Fruit fly (Drosophila melanogaster) whole organism, embryonic: ENCODE results near the gene Rok.
A peak's percentile ranks its signal among the peaks of the same experiment; 100 is the strongest.

ENCODE experiments used
- Ada2b ChIP-seq: fragments of 200-800 bp; sonication (Bioruptor generic); IDR thresholded peaks from 2 replicates; pipeline ENCODE4 v1.3.6; 2022; ENCODE audit warnings: missing biosample characterization, missing genetic modification characterization
- Atf-2 ChIP-seq: fragments of 200-800 bp; sonication (Bioruptor generic); optimal IDR thresholded peaks from 2 replicates; lab custom pipeline; 2016; ENCODE audit warnings: missing biosample characterization, missing genetic modification characterization
- Awh ChIP-seq: fragments of 200-800 bp; sonication (Bioruptor generic); IDR thresholded peaks from 2 replicates; pipeline ENCODE4, ENCODE4 v1.3.6; 2022; ENCODE audit warnings: missing biosample characterization, missing genetic modification characterization
- Bdp1 ChIP-seq: fragments of 200-800 bp; sonication (Bioruptor generic); optimal IDR thresholded peaks from 3 replicates; lab custom pipeline; 2016; ENCODE audit warnings: missing biosample characterization, missing genetic modification characterization
- CG10462 ChIP-seq: fragments of 200-800 bp; sonication (Bioruptor generic); optimal IDR thresholded peaks from 2 replicates; lab custom pipeline; 2016; ENCODE audit warnings: missing biosample characterization, missing genetic modification characterization
- CG12659 ChIP-seq: fragments of 200-800 bp; sonication (Bioruptor generic); optimal IDR thresholded peaks from 3 replicates; lab custom pipeline; 2017; ENCODE audit warnings: mild to moderate bottlenecking, missing biosample characterization, missing genetic modification reagents, missing genetic modification characterization
- CG15514 ChIP-seq: fragments of 200-800 bp; sonication (Bioruptor generic); optimal IDR thresholded peaks from 3 replicates; lab custom pipeline; 2017; ENCODE audit warnings: missing biosample characterization, missing genetic modification characterization, mild to moderate bottlenecking, moderate library complexity, missing genetic modification reagents
- CG16813 ChIP-seq: fragments of 200-800 bp; sonication (Bioruptor generic); IDR thresholded peaks from 3 replicates; pipeline ENCODE4 v1.3.6; 2022; ENCODE audit warnings: missing biosample characterization, missing genetic modification characterization; ENCODE audit not compliant: partially characterized antibody
- CG16863 ChIP-seq: fragments of 200-800 bp; sonication (Bioruptor generic); optimal IDR thresholded peaks from 3 replicates; lab custom pipeline; 2016; ENCODE audit warnings: missing biosample characterization, missing genetic modification characterization
- CG2129 ChIP-seq: fragments of 200-800 bp; sonication (Bioruptor generic); IDR thresholded peaks from 2 replicates; pipeline ENCODE4 v1.3.6; 2022; ENCODE audit warnings: missing biosample characterization, missing genetic modification characterization; ENCODE audit not compliant: partially characterized antibody
- CG2889 ChIP-seq: fragments of 200-800 bp; sonication (Bioruptor generic); IDR thresholded peaks from 3 replicates; pipeline ENCODE4 v1.3.6; 2022; ENCODE audit warnings: missing biosample characterization, missing genetic modification characterization
- CG30020 ChIP-seq: fragments of 200-800 bp; optimal IDR thresholded peaks from 2 replicates; lab custom pipeline; 2019; ENCODE audit warnings: missing biosample characterization, mild to moderate bottlenecking, missing genetic modification characterization, moderate library complexity
- CG34224 ChIP-seq: fragments of 200-800 bp; sonication (Bioruptor generic); IDR thresholded peaks from 3 replicates; pipeline ENCODE4 v1.3.6; 2022; ENCODE audit warnings: missing biosample characterization, missing genetic modification characterization; ENCODE audit not compliant: partially characterized antibody
- CG34376 ChIP-seq: fragments of 200-800 bp; sonication (Bioruptor generic); optimal IDR thresholded peaks from 2 replicates; lab custom pipeline; 2018; ENCODE audit warnings: missing biosample characterization, mild to moderate bottlenecking, missing genetic modification characterization
- CG4617 ChIP-seq: fragments of 200-800 bp; sonication (Bioruptor generic); optimal IDR thresholded peaks from 3 replicates; lab custom pipeline; 2016; ENCODE audit warnings: missing biosample characterization, missing genetic modification characterization, borderline replicate concordance
- CG6791 ChIP-seq: fragments of 200-800 bp; sonication (Bioruptor generic); IDR thresholded peaks from 3 replicates; pipeline ENCODE4 v1.3.6; 2022; ENCODE audit warnings: missing biosample characterization, missing genetic modification characterization; ENCODE audit not compliant: partially characterized antibody
- CG7357 ChIP-seq: fragments of 200-800 bp; sonication (Bioruptor generic); IDR thresholded peaks from 3 replicates; pipeline ENCODE4 v1.3.6; 2022; ENCODE audit warnings: missing biosample characterization, missing genetic modification characterization
- CG8388 ChIP-seq: fragments of 200-800 bp; sonication (Bioruptor generic); optimal IDR thresholded peaks from 2 replicates; lab custom pipeline; 2019; ENCODE audit warnings: missing biosample characterization, mild to moderate bottlenecking, missing genetic modification characterization, moderate library complexity
- CG9215 ChIP-seq: fragments of 200-800 bp; sonication (Bioruptor generic); IDR thresholded peaks from 2 replicates; pipeline ENCODE4 v1.3.6; 2022; ENCODE audit warnings: missing biosample characterization, missing genetic modification characterization
- D19A ChIP-seq: fragments of 200-800 bp; optimal IDR thresholded peaks from 3 replicates; lab custom pipeline; 2019; ENCODE audit warnings: missing biosample characterization, mild to moderate bottlenecking, missing genetic modification characterization, moderate library complexity
- Deaf1 ChIP-seq: fragments of 200-800 bp; optimal IDR thresholded peaks from 3 replicates; lab custom pipeline; 2019; ENCODE audit warnings: missing biosample characterization, mild to moderate bottlenecking, missing genetic modification characterization, moderate library complexity
- ERR ChIP-seq: fragments of 200-800 bp; sonication (Bioruptor generic); optimal IDR thresholded peaks from 2 replicates; lab custom pipeline; 2016; ENCODE audit warnings: missing biosample characterization, missing genetic modification characterization
- Fer1 ChIP-seq: fragments of 200-800 bp; sonication (Bioruptor generic); optimal IDR thresholded peaks from 2 replicates; lab custom pipeline; 2017; ENCODE audit warnings: missing biosample characterization, mild to moderate bottlenecking, missing genetic modification characterization
- HmgD ChIP-seq: fragments of 200-800 bp; sonication (Bioruptor generic); optimal IDR thresholded peaks from 3 replicates; lab custom pipeline; 2016; ENCODE audit warnings: missing biosample characterization, missing genetic modification characterization
- MBD-R2 ChIP-seq: fragments of 200-800 bp; sonication (Bioruptor generic); IDR thresholded peaks from 2 replicates; pipeline ENCODE4 v1.3.6; 2022; ENCODE audit warnings: missing biosample characterization, missing genetic modification characterization
- Max ChIP-seq: fragments of 200-800 bp; sonication (Bioruptor generic); optimal IDR thresholded peaks from 2 replicates; lab custom pipeline; 2016; ENCODE audit warnings: missing biosample characterization, mild to moderate bottlenecking, missing genetic modification characterization
- Ssrp ChIP-seq: fragments of 200-800 bp; sonication (Bioruptor generic); optimal IDR thresholded peaks from 2 replicates; lab custom pipeline; 2018; ENCODE audit warnings: missing biosample characterization, mild to moderate bottlenecking, missing genetic modification characterization, moderate library complexity
- Stat92E ChIP-seq, 3 experiments: fragments of >200 bp in 2 of 3; fragments of 200-800 bp in 1 of 3; sonication (Bioruptor generic) in 1 of 3; optimal IDR thresholded peaks; 2 replicates each; lab custom pipeline; 2017 to 2019; ENCODE audit warnings: missing biosample characterization in 3 of 3, missing genetic modification characterization in 3 of 3, mild to moderate bottlenecking in 1 of 3, moderate library complexity in 1 of 3
- Trl ChIP-seq, 3 experiments: fragments of >200 bp in 2 of 3; fragments of 200-800 bp in 1 of 3; sonication (Bioruptor generic) in 1 of 3; optimal IDR thresholded peaks; 2 replicates in 1 of 3; 3 replicates in 2 of 3; lab custom pipeline; 2016 to 2017; ENCODE audit warnings: missing biosample characterization in 1 of 3, missing genetic modification characterization in 1 of 3
- Vsx1 ChIP-seq: fragments of 200-800 bp; sonication (Bioruptor generic); optimal IDR thresholded peaks from 2 replicates; lab custom pipeline; 2017; ENCODE audit warnings: missing biosample characterization, mild to moderate bottlenecking, missing genetic modification characterization, missing genetic modification reagents
- amos ChIP-seq: fragments of 200-800 bp; sonication (Bioruptor generic); IDR thresholded peaks from 2 replicates; pipeline ENCODE4 v1.3.6; 2022; ENCODE audit warnings: missing biosample characterization, missing genetic modification characterization; ENCODE audit not compliant: partially characterized antibody
- ci ChIP-seq: fragments of 200-800 bp; sonication (Bioruptor generic); IDR thresholded peaks from 3 replicates; pipeline ENCODE4 v1.3.6; 2022; ENCODE audit warnings: missing biosample characterization, missing genetic modification characterization
- da ChIP-seq: fragments of 200-800 bp; sonication (Bioruptor generic); optimal IDR thresholded peaks from 2 replicates; lab custom pipeline; 2016; ENCODE audit warnings: missing biosample characterization, missing genetic modification characterization
- dpn ChIP-seq, 2 experiments: fragments of 200-800 bp; sonication (Bioruptor generic); optimal IDR thresholded peaks; 3 replicates each; lab custom pipeline; 2016; ENCODE audit warnings: missing biosample characterization in 2 of 2, missing genetic modification characterization in 2 of 2
- fu2 ChIP-seq: fragments of 200-800 bp; sonication (Bioruptor generic); optimal IDR thresholded peaks from 2 replicates; lab custom pipeline; 2016; ENCODE audit warnings: missing biosample characterization, missing genetic modification characterization
- gcm2 ChIP-seq: fragments of 200-800 bp; sonication (Bioruptor generic); optimal IDR thresholded peaks from 2 replicates; lab custom pipeline; 2016; ENCODE audit warnings: missing biosample characterization, missing genetic modification characterization
- her ChIP-seq: fragments of 200-800 bp; sonication (Bioruptor generic); optimal IDR thresholded peaks from 2 replicates; lab custom pipeline; 2016; ENCODE audit warnings: missing biosample characterization, missing genetic modification characterization
- kni ChIP-seq: fragments of 200-800 bp; sonication (Bioruptor generic); optimal IDR thresholded peaks from 3 replicates; lab custom pipeline; 2017; ENCODE audit warnings: mild to moderate bottlenecking, missing biosample characterization, missing genetic modification reagents, missing genetic modification characterization
- knrl ChIP-seq: fragments of 200-800 bp; sonication (Bioruptor generic); IDR thresholded peaks from 3 replicates; pipeline ENCODE4 v1.3.6; 2022; ENCODE audit warnings: missing biosample characterization, missing genetic modification characterization; ENCODE audit not compliant: partially characterized antibody
- lbe ChIP-seq: fragments of 200-800 bp; sonication (Bioruptor generic); optimal IDR thresholded peaks from 2 replicates; lab custom pipeline; 2016; ENCODE audit warnings: missing biosample characterization, mild to moderate bottlenecking, missing genetic modification characterization
- lilli ChIP-seq: fragments of 200-800 bp; sonication (Bioruptor generic); optimal IDR thresholded peaks from 3 replicates; lab custom pipeline; 2016; ENCODE audit warnings: missing biosample characterization, missing genetic modification characterization
- nerfin-2 ChIP-seq: fragments of 200-800 bp; sonication (Bioruptor generic); IDR thresholded peaks from 2 replicates; pipeline ENCODE4 v1.3.6; 2022; ENCODE audit warnings: missing biosample characterization, missing genetic modification characterization; ENCODE audit not compliant: partially characterized antibody
- nmo ChIP-seq: fragments of 200-800 bp; sonication (Bioruptor generic); optimal IDR thresholded peaks from 2 replicates; lab custom pipeline; 2018; ENCODE audit warnings: missing biosample characterization, mild to moderate bottlenecking, missing genetic modification characterization, moderate library complexity
- nom ChIP-seq: fragments of 200-800 bp; sonication (Bioruptor generic); optimal IDR thresholded peaks from 2 replicates; lab custom pipeline; 2017; ENCODE audit warnings: missing biosample characterization, missing genetic modification characterization, mild to moderate bottlenecking, moderate library complexity, missing genetic modification reagents
- psq ChIP-seq: fragments of 200-800 bp; sonication (Bioruptor generic); optimal IDR thresholded peaks from 2 replicates; lab custom pipeline; 2017; ENCODE audit warnings: missing biosample characterization, missing genetic modification characterization
- scrt ChIP-seq: fragments of 200-800 bp; sonication (Bioruptor generic); optimal IDR thresholded peaks from 2 replicates; lab custom pipeline; 2018; ENCODE audit warnings: missing biosample characterization, mild to moderate bottlenecking, missing genetic modification characterization, moderate library complexity
- stwl ChIP-seq: fragments of 200-800 bp; sonication (Bioruptor generic); optimal IDR thresholded peaks from 3 replicates; lab custom pipeline; 2018; ENCODE audit warnings: missing biosample characterization, mild to moderate bottlenecking, missing genetic modification characterization, moderate library complexity
- sug ChIP-seq: fragments of 200-800 bp; optimal IDR thresholded peaks from 2 replicates; lab custom pipeline; 2019; ENCODE audit warnings: missing biosample characterization, mild to moderate bottlenecking, missing genetic modification characterization, moderate library complexity
- zen2 ChIP-seq: fragments of 200-800 bp; sonication (Bioruptor generic); IDR thresholded peaks from 3 replicates; pipeline ENCODE4 v1.3.6; 2022; ENCODE audit warnings: missing biosample characterization, missing genetic modification characterization; ENCODE audit not compliant: partially characterized antibody

Rok gene

DNA sequence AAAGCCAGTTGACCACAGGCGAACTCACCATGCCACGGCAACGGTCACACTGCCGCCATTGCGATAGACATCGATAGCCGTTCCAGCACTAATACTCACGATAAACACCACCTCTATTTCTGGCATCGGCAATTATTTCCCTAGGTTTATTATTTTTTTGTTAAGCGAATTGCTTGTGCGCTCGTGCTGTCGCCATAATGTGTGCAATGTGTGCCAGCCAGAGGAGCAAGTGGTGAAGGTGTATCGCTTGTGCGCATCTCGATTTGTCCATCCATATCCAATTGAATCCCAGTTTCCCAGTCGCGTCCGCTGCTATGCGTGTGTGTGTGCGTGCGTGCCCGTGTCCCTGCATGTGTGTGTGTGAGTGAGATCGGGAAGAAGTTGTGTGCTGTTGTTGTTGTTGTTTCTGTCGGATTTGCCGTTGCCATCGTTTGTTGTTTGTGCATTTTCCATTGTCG, 26.6 kb downstream of the Rok start, which contains the start of gene mbt (continued):
- TF ChIP-seq MBD-R2 (GFP tag; lab: Robert Waterston, UW): peak; percentile 71
- TF ChIP-seq ERR (GFP tag; lab: Kevin White, UChicago): peak; percentile 22
- peak; percentile 74 for TF ChIP-seq CG12659 (GFP tag; lab: Kevin White, UChicago)
- no peak for TF ChIP-seq Ada2b
- TF ChIP-seq gcm2 (GFP tag; lab: Kevin White, UChicago): peak; percentile 14
- peak; percentile 16 for TF ChIP-seq sug (tag; lab: Kevin White, UChicago)
- TF ChIP-seq lilli (GFP tag; lab: Kevin White, UChicago): peak; percentile 29
- no peak for TF ChIP-seq fu2 (GFP tag; lab: Kevin White, UChicago)
- TF ChIP-seq CG8388 (GFP tag; lab: Kevin White, UChicago): no peak
- TF ChIP-seq da: no peak
- TF ChIP-seq CG4617 (GFP tag; lab: Kevin White, UChicago): peak; percentile 86
- TF ChIP-seq D19A (tag; lab: Kevin White, UChicago): peak; percentile 1
- peak; percentile 51 for TF ChIP-seq HmgD (GFP tag; lab: Kevin White, UChicago)
- peak; percentile 48 for TF ChIP-seq CG2129 (GFP tag; lab: Robert Waterston, UW)
- no peak for TF ChIP-seq Atf-2 (GFP tag; lab: Kevin White, UChicago)
- peak; percentile 96 for TF ChIP-seq amos (GFP tag; lab: Robert Waterston, UW)
- peak; percentile 8 for TF ChIP-seq her
- no peak for TF ChIP-seq CG9215 (GFP tag; lab: Robert Waterston, UW)
- peak; percentile 85 for TF ChIP-seq CG34224 (GFP tag; lab: Robert Waterston, UW)
- TF ChIP-seq Trl (optimal IDR thresholded peaks at IDR 0.05; lab: Kevin White, UChicago): no peak
- peak; percentile 12 for TF ChIP-seq Trl (GFP tag; optimal IDR thresholded peaks at IDR 0.05; lab: Kevin White, UChicago)
- TF ChIP-seq Awh (GFP tag; lab: Robert Waterston, UW): no peak
- no peak for TF ChIP-seq kni
- TF ChIP-seq stwl (tag; lab: Kevin White, UChicago): peak; percentile 31
- no peak for TF ChIP-seq Ssrp (tag; lab: Kevin White, UChicago)
- TF ChIP-seq zen2 (GFP tag; lab: Robert Waterston, UW): peak; percentile 86
- TF ChIP-seq nmo (GFP tag; lab: Kevin White, UChicago): peak; percentile 60
- TF ChIP-seq Stat92E (GFP tag; optimal IDR thresholded peaks at IDR 0.05; lab: Kevin White, UChicago): peak in 1 of 3 experiments; percentile 42
- no peak for TF ChIP-seq ci (GFP tag; lab: Robert Waterston, UW)
- TF ChIP-seq nom (GFP tag; lab: Kevin White, UChicago): no peak
- no peak for TF ChIP-seq CG2889 (GFP tag; lab: Robert Waterston, UW)
- TF ChIP-seq dpn (GFP tag; optimal IDR thresholded peaks at IDR 0.05; lab: Kevin White, UChicago): peak in 1 of 2 experiments; percentile 23
- peak; percentile 75 for TF ChIP-seq Deaf1 (tag; lab: Kevin White, UChicago)
- TF ChIP-seq CG7357 (GFP tag; lab: Robert Waterston, UW): no peak
- TF ChIP-seq lbe (GFP tag; lab: Kevin White, UChicago): no peak
- peak; percentile 72 for TF ChIP-seq CG15514 (GFP tag; lab: Kevin White, UChicago)
- TF ChIP-seq scrt (GFP tag; lab: Kevin White, UChicago): no peak
- TF ChIP-seq nerfin-2: peak; percentile 56; the same call in 1 of the 2 replicates
- TF ChIP-seq CG30020 (tag; lab: Kevin White, UChicago): peak; percentile 43
- TF ChIP-seq Vsx1 (GFP tag; lab: Kevin White, UChicago): no peak
- peak; percentile 92 for TF ChIP-seq knrl
- TF ChIP-seq CG34376 (GFP tag; lab: Kevin White, UChicago): peak; percentile 62
- TF ChIP-seq Max (GFP tag; lab: Kevin White, UChicago): peak; percentile 3
- peak; percentile 8 for TF ChIP-seq CG16863 (GFP tag; lab: Kevin White, UChicago)
- TF ChIP-seq Fer1 (GFP tag; lab: Kevin White, UChicago): peak; percentile 38
- TF ChIP-seq CG10462: no peak
- peak; percentile 91 for TF ChIP-seq CG16813
- TF ChIP-seq CG6791 (GFP tag; lab: Robert Waterston, UW): peak; percentile 93
- no peak for TF ChIP-seq psq (GFP tag; lab: Kevin White, UChicago)
- no peak for TF ChIP-seq Bdp1 (GFP tag; lab: Kevin White, UChicago)
